Worm (Caenorhabditis elegans): ENCODE data around the gene B0280.11.
"Not testable (repeated sequence)": the region's sequence is repeated elsewhere in the genome, so short reads cannot be mapped to it uniquely, and the experiment has no call there.

ce11 chrIII:7128601-7129000 lies 9.5 kb downstream of the B0280.11 start, which contains the start of gene viro-2:
- not testable (repeated sequence) for TF ChIP-seq W03F9.2, him-1, dao-5 (tag; optimal IDR thresholded peaks at IDR 0.05)

Measured in whole organism, L4/young adult.